Fruit fly (Drosophila melanogaster): ENCODE measurements around the gene ab.

- TF ChIP-seq psq (GFP tag; optimal IDR thresholded peaks at IDR 0.05) (no peak), jim (GFP tag; optimal IDR thresholded peaks at IDR 0.05) (no peak), lola (GFP tag; optimal IDR thresholded peaks at IDR 0.05) (no peak), br (GFP tag; optimal IDR thresholded peaks at IDR 0.05) (no peak), Abd-B (GFP tag; optimal IDR thresholded peaks at IDR 0.05) (no peak), Hr78 (GFP tag; optimal IDR thresholded peaks at IDR 0.05) (no peak), dl (GFP tag; optimal IDR thresholded peaks at IDR 0.05; ENCODE audit: insufficient read depth in 1 of 2, partially characterized antibody in 2 of 2) (no peak), usp (GFP tag; optimal IDR thresholded peaks at IDR 0.05) (no peak), OdsH (GFP tag; optimal IDR thresholded peaks at IDR 0.05) (no peak), Myc (optimal IDR thresholded peaks at IDR 0.05) (no peak)
Measured at dm6 chr2L:11236364-11236763, 25.9 kb downstream of the ab start.
